Worm (Caenorhabditis elegans) whole organism, L1 larva: ENCODE data around the gene F17E5.2.

Experiments used
- F16B12.6 ChIP-seq: fragments of 150-350 bp; optimal IDR thresholded peaks from 2 replicates; lab custom pipeline; 2014; ENCODE audit warnings: missing biosample characterization, missing genetic modification characterization
- aly-2 ChIP-seq: fragments of 150-350 bp; optimal IDR thresholded peaks from 2 replicates; lab custom pipeline; 2014; ENCODE audit warnings: missing biosample characterization, missing genetic modification characterization
- elt-3 ChIP-seq, 6 experiments: fragments of 150-350 bp in 1 of 6; sonication (generic microtip); optimal IDR thresholded peaks; 2 replicates each; lab custom pipeline; 2017 to 2018; ENCODE audit warnings: missing biosample characterization in 6 of 6, missing genetic modification characterization in 6 of 6, inconsistent platforms in 1 of 6
- hlh-4 ChIP-seq: sonication (generic microtip); optimal IDR thresholded peaks from 2 replicates; lab custom pipeline; 2016; ENCODE audit warnings: mild to moderate bottlenecking, missing genetic modification characterization, missing compliant biosample characterization
- unc-130 ChIP-seq: fragments of 150-350 bp; optimal IDR thresholded peaks from 2 replicates; lab custom pipeline; 2017; ENCODE audit warnings: missing biosample characterization, missing genetic modification characterization, inconsistent platforms

- TF ChIP-seq elt-3 (tag; optimal IDR thresholded peaks at IDR 0.05; lab: Kevin White, UChicago), result no peak
- TF ChIP-seq aly-2 (tag; lab: Kevin White, UChicago), result no peak
- TF ChIP-seq hlh-4 (tag; lab: Kevin White, UChicago), result no peak
- TF ChIP-seq unc-130, result no peak
- TF ChIP-seq F16B12.6 (tag; lab: Kevin White, UChicago), result no peak
Measured at ce11 chrX:12439998-12440722, 46.1 kb downstream of the F17E5.2 start.
